Worm (Caenorhabditis elegans) whole organism, L1 larva: ENCODE data around the gene let-716.

Experiments used
- C04F5.9 ChIP-seq: sonication (generic microtip); optimal IDR thresholded peaks from 2 replicates; lab custom pipeline; 2016; ENCODE audit warnings: missing genetic modification characterization, missing compliant biosample characterization
- C34B4.2 ChIP-seq: sonication (generic microtip); optimal IDR thresholded peaks from 2 replicates; lab custom pipeline; 2017; ENCODE audit warnings: mild to moderate bottlenecking, missing genetic modification characterization, missing compliant biosample characterization
- F16B12.6 ChIP-seq: fragments of 150-350 bp; optimal IDR thresholded peaks from 2 replicates; lab custom pipeline; 2014; ENCODE audit warnings: missing biosample characterization, missing genetic modification characterization
- alr-1 ChIP-seq: fragments of 200-800 bp; sonication (Bioruptor generic); optimal IDR thresholded peaks from 2 replicates; lab custom pipeline; 2018; ENCODE audit warnings: borderline replicate concordance, mild to moderate bottlenecking, missing genetic modification characterization, missing compliant biosample characterization
- aly-2 ChIP-seq: fragments of 150-350 bp; optimal IDR thresholded peaks from 2 replicates; lab custom pipeline; 2014; ENCODE audit warnings: missing biosample characterization, missing genetic modification characterization
- ceh-63 ChIP-seq: fragments of 200-800 bp; sonication (Bioruptor generic); optimal IDR thresholded peaks from 2 replicates; lab custom pipeline; 2018; ENCODE audit warnings: mild to moderate bottlenecking, missing genetic modification characterization, missing compliant biosample characterization
- ceh-88 ChIP-seq: fragments of 200-800 bp; sonication (Bioruptor generic); IDR thresholded peaks from 2 replicates; pipeline ENCODE4 v1.3.6; 2022; ENCODE audit warnings: missing genetic modification characterization, missing compliant biosample characterization
- ceh-90 ChIP-seq: sonication (generic microtip); optimal IDR thresholded peaks from 2 replicates; lab custom pipeline; 2016; ENCODE audit warnings: missing genetic modification characterization, missing compliant biosample characterization
- dpl-1 ChIP-seq, 3 experiments: fragments of 150-350 bp in 2 of 3; sonication (generic microtip) in 1 of 3; optimal IDR thresholded peaks; 2 replicates each; lab custom pipeline; 2014 to 2017; ENCODE audit warnings: missing biosample characterization in 3 of 3, missing genetic modification characterization in 3 of 3, missing genetic modification reagents in 3 of 3
- dsc-1 ChIP-seq: sonication (generic microtip); optimal IDR thresholded peaks from 2 replicates; lab custom pipeline; 2016; ENCODE audit warnings: mild to moderate bottlenecking, missing genetic modification characterization, missing compliant biosample characterization
- efl-1 ChIP-seq, 4 experiments: fragments of 150-350 bp; optimal IDR thresholded peaks in 3 of 4; peaks in 1 of 4; 1 replicate in 1 of 4; 2 replicates in 3 of 4; lab custom pipeline; 2014; ENCODE audit warnings: missing biosample characterization in 2 of 4, missing genetic modification characterization in 2 of 4, missing genetic modification reagents in 2 of 4
- efl-3 ChIP-seq: fragments of 200-800 bp; sonication (Bioruptor generic); optimal IDR thresholded peaks from 2 replicates; lab custom pipeline; 2018; ENCODE audit warnings: mild to moderate bottlenecking, missing genetic modification characterization, missing compliant biosample characterization
- egl-27 ChIP-seq, 2 experiments: fragments of 150-350 bp in 1 of 2; sonication (generic microtip); optimal IDR thresholded peaks; 3 replicates each; lab custom pipeline; 2017 to 2018; ENCODE audit warnings: missing biosample characterization in 2 of 2, missing genetic modification characterization in 2 of 2, missing genetic modification reagents in 2 of 2
- elt-2 ChIP-seq: sonication (generic microtip); optimal IDR thresholded peaks from 2 replicates; lab custom pipeline; 2016; ENCODE audit warnings: missing genetic modification characterization, mild to moderate bottlenecking, inconsistent platforms, missing compliant biosample characterization, missing genetic modification reagents
- elt-3 ChIP-seq, 6 experiments: fragments of 150-350 bp in 1 of 6; sonication (generic microtip); optimal IDR thresholded peaks; 2 replicates each; lab custom pipeline; 2017 to 2018; ENCODE audit warnings: missing biosample characterization in 6 of 6, missing genetic modification characterization in 6 of 6, inconsistent platforms in 1 of 6
- ets-5 ChIP-seq: fragments of 200-800 bp; sonication (Bioruptor generic); IDR thresholded peaks from 2 replicates; pipeline ENCODE4 v1.3.6; 2022; ENCODE audit warnings: missing genetic modification characterization, missing compliant biosample characterization
- grh-1 ChIP-seq: fragments of 200-800 bp; sonication (Bioruptor generic); IDR thresholded peaks from 2 replicates; pipeline ENCODE4 v1.3.6; 2022; ENCODE audit warnings: missing genetic modification reagents, missing genetic modification characterization, missing compliant biosample characterization
- irx-1 ChIP-seq: sonication (generic microtip); optimal IDR thresholded peaks from 2 replicates; lab custom pipeline; 2016; ENCODE audit warnings: missing genetic modification characterization, missing compliant biosample characterization
- jun-1 ChIP-seq: fragments of 150-350 bp; optimal IDR thresholded peaks from 2 replicates; lab custom pipeline; 2014; ENCODE audit warnings: missing biosample characterization, missing genetic modification reagents, missing genetic modification characterization
- lin-14 ChIP-seq: fragments of 200-800 bp; sonication (Bioruptor generic); optimal IDR thresholded peaks from 2 replicates; lab custom pipeline; 2018; ENCODE audit warnings: mild to moderate bottlenecking, missing genetic modification characterization, moderate library complexity, missing compliant biosample characterization
- lin-15B ChIP-seq: fragments of 150-350 bp; sonication (generic microtip); optimal IDR thresholded peaks from 3 replicates; lab custom pipeline; 2014; ENCODE audit warnings: missing biosample characterization, missing genetic modification characterization
- lin-35 ChIP-seq, 2 experiments: fragments of 150-350 bp; optimal IDR thresholded peaks; 2 replicates each; lab custom pipeline; 2014; ENCODE audit warnings: missing biosample characterization in 2 of 2, missing genetic modification characterization in 2 of 2, missing genetic modification reagents in 2 of 2
- lin-39 ChIP-seq: fragments of 150-350 bp; optimal IDR thresholded peaks from 2 replicates; lab custom pipeline; 2014; ENCODE audit warnings: missing biosample characterization, missing genetic modification reagents, missing genetic modification characterization
- nhr-11 ChIP-seq: fragments of 150-350 bp; optimal IDR thresholded peaks from 2 replicates; lab custom pipeline; 2014; ENCODE audit warnings: missing biosample characterization, missing genetic modification characterization
- nhr-12 ChIP-seq: sonication (generic microtip); optimal IDR thresholded peaks from 2 replicates; lab custom pipeline; 2017; ENCODE audit warnings: missing biosample characterization, missing genetic modification characterization
- nhr-19 ChIP-seq: fragments of 200-800 bp; sonication (Bioruptor generic); conservative IDR thresholded peaks from 2 replicates; pipeline ENCODE4 v1.3.6; 2022; ENCODE audit warnings: missing genetic modification characterization, missing compliant biosample characterization
- nhr-237 ChIP-seq: fragments of 150-350 bp; optimal IDR thresholded peaks from 2 replicates; lab custom pipeline; 2014; ENCODE audit warnings: missing biosample characterization, missing genetic modification characterization
- nhr-28 ChIP-seq: fragments of 150-350 bp; optimal IDR thresholded peaks from 2 replicates; lab custom pipeline; 2014; ENCODE audit warnings: missing biosample characterization, missing genetic modification characterization
- nhr-47 ChIP-seq: sonication (generic microtip); optimal IDR thresholded peaks from 2 replicates; lab custom pipeline; 2016; ENCODE audit warnings: mild to moderate bottlenecking, missing genetic modification characterization, moderate library complexity, missing compliant biosample characterization
- nhr-76 ChIP-seq: sonication (generic microtip); optimal IDR thresholded peaks from 2 replicates; lab custom pipeline; 2017; ENCODE audit warnings: missing biosample characterization, missing genetic modification characterization
- nhr-77 ChIP-seq: fragments of 150-350 bp; optimal IDR thresholded peaks from 2 replicates; lab custom pipeline; 2014; ENCODE audit warnings: missing biosample characterization, missing genetic modification characterization
- nhr-84 ChIP-seq: sonication (generic microtip); optimal IDR thresholded peaks from 2 replicates; lab custom pipeline; 2017; ENCODE audit warnings: missing biosample characterization, missing genetic modification characterization
- nhr-85 ChIP-seq: sonication (generic microtip); peaks from one replicate; lab custom pipeline; 2016; ENCODE audit warnings: missing genetic modification characterization, inconsistent platforms, missing compliant biosample characterization
- nhr-90 ChIP-seq: sonication (generic microtip); optimal IDR thresholded peaks from 2 replicates; lab custom pipeline; 2016; ENCODE audit warnings: mild to moderate bottlenecking, missing genetic modification characterization, missing compliant biosample characterization; ENCODE audit not compliant: poor library complexity
- pax-3 ChIP-seq: fragments of 200-800 bp; sonication (Bioruptor generic); optimal IDR thresholded peaks from 2 replicates; lab custom pipeline; 2018; ENCODE audit warnings: mild to moderate bottlenecking, missing genetic modification characterization, moderate library complexity, missing compliant biosample characterization
- pqm-1 ChIP-seq: sonication (generic microtip); optimal IDR thresholded peaks from 3 replicates; lab custom pipeline; 2017; ENCODE audit warnings: missing biosample characterization, missing genetic modification characterization
- rnt-1 ChIP-seq: sonication (generic microtip); optimal IDR thresholded peaks from 2 replicates; lab custom pipeline; 2016; ENCODE audit warnings: mild to moderate bottlenecking, missing genetic modification characterization, moderate library complexity, missing compliant biosample characterization
- snu-23 ChIP-seq: sonication (generic microtip); optimal IDR thresholded peaks from 2 replicates; lab custom pipeline; 2016; ENCODE audit warnings: missing genetic modification characterization, missing compliant biosample characterization
- sox-4 ChIP-seq: sonication (generic microtip); optimal IDR thresholded peaks from 2 replicates; lab custom pipeline; 2016; ENCODE audit warnings: missing genetic modification characterization, missing compliant biosample characterization
- sup-37 ChIP-seq: fragments of 200-800 bp; sonication (Bioruptor generic); optimal IDR thresholded peaks from 2 replicates; lab custom pipeline; 2018; ENCODE audit warnings: mild to moderate bottlenecking, missing genetic modification characterization, missing compliant biosample characterization
- swsn-7 ChIP-seq: sonication (generic microtip); optimal IDR thresholded peaks from 2 replicates; lab custom pipeline; 2016; ENCODE audit warnings: missing genetic modification characterization, missing compliant biosample characterization
- tbx-2 ChIP-seq: sonication (generic microtip); optimal IDR thresholded peaks from 2 replicates; lab custom pipeline; 2016; ENCODE audit warnings: missing genetic modification characterization, missing compliant biosample characterization
- tlp-1 ChIP-seq: fragments of 150-350 bp; optimal IDR thresholded peaks from 2 replicates; lab custom pipeline; 2014; ENCODE audit warnings: missing biosample characterization, missing genetic modification characterization
- unc-130 ChIP-seq: fragments of 150-350 bp; optimal IDR thresholded peaks from 2 replicates; lab custom pipeline; 2017; ENCODE audit warnings: missing biosample characterization, missing genetic modification characterization, inconsistent platforms
- unc-30 ChIP-seq: sonication (generic microtip); optimal IDR thresholded peaks from 2 replicates; lab custom pipeline; 2017; ENCODE audit warnings: missing biosample characterization, missing genetic modification characterization
- unc-62 ChIP-seq: fragments of 150-350 bp; optimal IDR thresholded peaks from 2 replicates; lab custom pipeline; 2014; ENCODE audit warnings: missing biosample characterization, missing genetic modification reagents, missing genetic modification characterization
- vab-15 ChIP-seq: sonication (generic microtip); optimal IDR thresholded peaks from 2 replicates; lab custom pipeline; 2017; ENCODE audit warnings: missing genotype, mild to moderate bottlenecking, missing genetic modification characterization, missing compliant biosample characterization
- xbp-1 ChIP-seq: sonication (generic microtip); optimal IDR thresholded peaks from 2 replicates; lab custom pipeline; 2016; ENCODE audit warnings: missing genetic modification characterization, missing compliant biosample characterization
- ztf-11 ChIP-seq, 2 experiments: sonication (generic microtip); optimal IDR thresholded peaks; 2 replicates each; lab custom pipeline; 2016 to 2017; ENCODE audit warnings: missing genetic modification characterization in 2 of 2, missing biosample characterization in 1 of 2, missing compliant biosample characterization in 1 of 2

The let-716 gene

ce11 chrIII:6431766-6432228 is 48.4 kb downstream of the let-716 start, which contains the start of the genes mrps-17 and txdc-9 (continued):
- TF ChIP-seq aly-2 = peak; percentile 71
- TF ChIP-seq nhr-85 (tag; lab: Kevin White, UChicago) = peak; percentile 52
- no peak for TF ChIP-seq ceh-90 (tag; lab: Kevin White, UChicago)
- TF ChIP-seq sox-4 (tag; lab: Kevin White, UChicago) = no peak
- peak in 1 of 2 experiments; percentile 46 for TF ChIP-seq ztf-11 (tag; optimal IDR thresholded peaks at IDR 0.05; lab: Kevin White, UChicago)
- peak; percentile 78 for TF ChIP-seq nhr-47
- TF ChIP-seq F16B12.6 (tag; lab: Kevin White, UChicago) = peak; percentile 98
- TF ChIP-seq lin-15B (tag; lab: Kevin White, UChicago) = peak; percentile 82
- TF ChIP-seq snu-23 (GFP tag; lab: Kevin White, UChicago) = peak; percentile 82
- no peak for TF ChIP-seq ets-5
- no peak for TF ChIP-seq dsc-1
- TF ChIP-seq vab-15 (tag; lab: Kevin White, UChicago) = peak; percentile 86
- TF ChIP-seq tbx-2 (tag; lab: Kevin White, UChicago) = peak; percentile 70
- TF ChIP-seq nhr-237 (tag; lab: Kevin White, UChicago) = peak; percentile 20
- TF ChIP-seq ceh-63 (GFP tag; lab: Kevin White, UChicago) = no peak
- peak; percentile 84 for TF ChIP-seq lin-14
- TF ChIP-seq C34B4.2 = no peak
- no peak for TF ChIP-seq pax-3 (tag; lab: Kevin White, UChicago)
- TF ChIP-seq unc-30 (tag; lab: Kevin White, UChicago) = no peak
- peak in 2 of 6 experiments; percentile 45 to 76 for TF ChIP-seq elt-3 (tag; optimal IDR thresholded peaks at IDR 0.05; lab: Kevin White, UChicago)
- no peak for TF ChIP-seq grh-1 (GFP tag; lab: Robert Waterston, UW)
- peak; percentile 97 for TF ChIP-seq unc-130 (tag; lab: Kevin White, UChicago)
- peak; percentile 78 for TF ChIP-seq rnt-1 (tag; lab: Kevin White, UChicago)
- no peak for TF ChIP-seq sup-37 (GFP tag; lab: Kevin White, UChicago)
- no peak for TF ChIP-seq irx-1 (tag; lab: Kevin White, UChicago)
- peak; percentile 80 to 81 for TF ChIP-seq efl-1 (optimal IDR thresholded peaks at IDR 0.05; lab: Kevin White, UChicago)
- peak; percentile 80 to 96 for TF ChIP-seq efl-1 (GFP tag; optimal IDR thresholded peaks at IDR 0.05 in 1 of 2; lab: Kevin White, UChicago)
- TF ChIP-seq nhr-77 (tag; lab: Kevin White, UChicago) = peak; percentile 30
- TF ChIP-seq C04F5.9 = peak; percentile 40
- TF ChIP-seq alr-1 (tag; lab: Kevin White, UChicago) = no peak
- TF ChIP-seq egl-27 (tag; optimal IDR thresholded peaks at IDR 0.05; lab: Kevin White, UChicago) = no peak
- TF ChIP-seq dpl-1 (GFP tag; optimal IDR thresholded peaks at IDR 0.05; lab: Kevin White, UChicago) = peak; percentile 70 to 84 (median 78)
- TF ChIP-seq elt-2 (tag; lab: Kevin White, UChicago) = peak; percentile 2
- TF ChIP-seq nhr-19 (GFP tag; lab: Robert Waterston, UW) = peak; percentile 75
- no peak for TF ChIP-seq nhr-12
- no peak for TF ChIP-seq jun-1 (tag; lab: Kevin White, UChicago)
- no peak for TF ChIP-seq lin-39 (tag; lab: Kevin White, UChicago)
- TF ChIP-seq swsn-7 = peak; percentile 77
- TF ChIP-seq nhr-11 (tag; lab: Kevin White, UChicago) = no peak
- no peak; the same call in 1 of the 2 replicates for TF ChIP-seq ceh-88 (GFP tag; lab: Robert Waterston, UW)
- no peak for TF ChIP-seq unc-62 (GFP tag; lab: Kevin White, UChicago)
- TF ChIP-seq pqm-1 (tag; lab: Kevin White, UChicago) = no peak
- no peak for TF ChIP-seq efl-3 (GFP tag; lab: Kevin White, UChicago)
- TF ChIP-seq nhr-28 (tag; lab: Kevin White, UChicago) = no peak
- TF ChIP-seq lin-35 (GFP tag; optimal IDR thresholded peaks at IDR 0.05; lab: Kevin White, UChicago) = peak; percentile 80 to 88
- TF ChIP-seq nhr-84 (tag; lab: Kevin White, UChicago) = no peak
- TF ChIP-seq tlp-1 (tag; lab: Kevin White, UChicago) = no peak
- TF ChIP-seq nhr-76 (tag; lab: Kevin White, UChicago) = no peak
- TF ChIP-seq xbp-1 (tag; lab: Kevin White, UChicago) = peak; percentile 68
- peak; percentile 61 for TF ChIP-seq nhr-90 (tag; lab: Kevin White, UChicago)
